Worm (Caenorhabditis elegans): ENCODE data around the gene W03F9.9.

DNA sequence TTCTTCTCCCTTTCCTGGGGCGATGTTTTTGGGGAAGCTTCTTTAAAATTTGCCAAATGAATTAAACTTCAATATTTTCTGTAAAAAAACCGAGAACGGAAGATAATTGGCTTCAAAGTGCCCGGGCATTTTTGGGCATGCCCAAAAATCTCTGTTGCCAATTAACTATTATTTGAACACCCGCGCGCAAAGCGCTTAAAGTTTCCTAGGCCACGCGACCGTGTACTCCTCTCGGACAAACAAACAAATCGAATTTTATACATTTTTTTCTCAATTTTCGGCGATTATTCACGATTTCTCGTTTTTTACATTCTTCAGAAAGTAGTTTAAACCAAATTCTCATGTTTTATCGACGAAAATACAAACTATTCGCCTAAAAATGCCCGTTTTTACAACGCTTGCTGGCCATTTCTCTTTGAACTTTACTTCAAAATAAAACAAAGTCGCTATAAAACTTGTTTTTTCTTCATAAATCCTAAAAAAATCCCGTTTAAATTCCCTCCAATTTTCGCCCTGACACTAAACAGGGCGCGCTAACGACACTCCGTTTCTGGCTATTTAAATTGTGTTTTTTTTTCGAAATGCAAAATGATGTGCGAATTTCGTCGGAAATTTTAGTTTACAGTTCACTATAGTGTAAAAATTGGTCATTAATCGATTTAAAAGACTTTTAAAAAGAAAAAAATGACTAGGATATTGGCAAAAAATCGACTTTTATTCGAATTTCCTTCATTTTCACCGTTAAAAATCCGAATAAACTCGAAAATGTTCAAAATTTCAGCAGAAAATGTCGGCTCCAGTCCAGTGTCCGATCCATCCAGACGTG is 17.6 kb downstream of the W03F9.9 start, which contains the start of gene ttb-1:
- TF ChIP-seq nhr-11 (tag; optimal IDR thresholded peaks at IDR 0.05) (no peak), tbx-2 (tag; optimal IDR thresholded peaks at IDR 0.05) (peak; percentile 19), ama-1 (optimal IDR thresholded peaks at IDR 0.05) (no peak), pqm-1 (tag; optimal IDR thresholded peaks at IDR 0.05) (no peak)

Data from whole organism, late embryonic.